Fruit fly (Drosophila melanogaster) whole organism, embryonic: ENCODE results near the gene bin.
A peak's percentile ranks its signal among the peaks of the same experiment; 100 is the strongest.

ENCODE experiments used
- Atf6 ChIP-seq: fragments of 200-800 bp; sonication (Bioruptor generic); IDR thresholded peaks from 2 replicates; pipeline ENCODE4 v1.3.6; 2022; ENCODE audit warnings: missing biosample characterization, missing genetic modification characterization
- Blimp-1 ChIP-seq: fragments of 200-800 bp; sonication (Bioruptor generic); optimal IDR thresholded peaks from 3 replicates; lab custom pipeline; 2018; ENCODE audit warnings: missing biosample characterization, missing genetic modification characterization, mild to moderate bottlenecking, moderate library complexity, missing genetic modification reagents
- CG10366 ChIP-seq: fragments of 200-800 bp; sonication (Bioruptor generic); IDR thresholded peaks from 2 replicates; pipeline ENCODE4 v1.3.6; 2022; ENCODE audit warnings: missing biosample characterization, missing genetic modification characterization
- CG12104 ChIP-seq: fragments of 200-800 bp; sonication (Bioruptor generic); optimal IDR thresholded peaks from 3 replicates; lab custom pipeline; 2016; ENCODE audit warnings: missing biosample characterization, missing genetic modification characterization
- CG13287 ChIP-seq: fragments of 200-800 bp; sonication (Bioruptor generic); IDR thresholded peaks from 2 replicates; pipeline ENCODE4 v1.3.6; 2022; ENCODE audit warnings: missing biosample characterization, missing genetic modification characterization; ENCODE audit not compliant: partially characterized antibody
- CG13894 ChIP-seq: fragments of 200-800 bp; sonication (Bioruptor generic); optimal IDR thresholded peaks from 3 replicates; lab custom pipeline; 2018; ENCODE audit warnings: missing biosample characterization, mild to moderate bottlenecking, missing genetic modification characterization, moderate library complexity
- CG14014 ChIP-seq: fragments of 200-800 bp; sonication (Bioruptor generic); IDR thresholded peaks from 2 replicates; pipeline ENCODE4 v1.3.6; 2022; ENCODE audit warnings: missing biosample characterization, missing genetic modification characterization
- CG1602 ChIP-seq: fragments of 200-800 bp; sonication (Bioruptor generic); optimal IDR thresholded peaks from 3 replicates; lab custom pipeline; 2016; ENCODE audit warnings: missing biosample characterization, missing genetic modification characterization
- CG1647 ChIP-seq: fragments of 200-800 bp; sonication (Bioruptor generic); optimal IDR thresholded peaks from 3 replicates; lab custom pipeline; 2016; ENCODE audit warnings: missing biosample characterization, missing genetic modification characterization
- CG30020 ChIP-seq: fragments of 200-800 bp; optimal IDR thresholded peaks from 2 replicates; lab custom pipeline; 2019; ENCODE audit warnings: missing biosample characterization, mild to moderate bottlenecking, missing genetic modification characterization, moderate library complexity
- CG31441 ChIP-seq: fragments of 200-800 bp; sonication (Bioruptor generic); IDR thresholded peaks from 2 replicates; pipeline ENCODE4 v1.3.6; 2022; ENCODE audit warnings: missing biosample characterization, missing genetic modification characterization
- CG3838 ChIP-seq: fragments of 200-800 bp; sonication (Bioruptor generic); optimal IDR thresholded peaks from 3 replicates; lab custom pipeline; 2016; ENCODE audit warnings: missing biosample characterization, missing genetic modification characterization
- CG4854 ChIP-seq: fragments of 200-800 bp; sonication (Bioruptor generic); optimal IDR thresholded peaks from 2 replicates; lab custom pipeline; 2016; ENCODE audit warnings: missing biosample characterization, missing genetic modification characterization, inconsistent platforms
- CG6272 ChIP-seq: fragments of 200-800 bp; sonication (Bioruptor generic); IDR thresholded peaks from 2 replicates; pipeline ENCODE4 v1.3.6; 2022; ENCODE audit warnings: missing biosample characterization, missing genetic modification characterization
- CG6765 ChIP-seq: fragments of 200-800 bp; sonication (Bioruptor generic); optimal IDR thresholded peaks from 3 replicates; lab custom pipeline; 2017; ENCODE audit warnings: missing biosample characterization, mild to moderate bottlenecking, missing genetic modification characterization
- CG8478 ChIP-seq: fragments of >200 bp; optimal IDR thresholded peaks from 2 replicates; lab custom pipeline; 2018
- CG9609 ChIP-seq: fragments of 200-800 bp; sonication (Bioruptor generic); optimal IDR thresholded peaks from 3 replicates; lab custom pipeline; 2016; ENCODE audit warnings: missing biosample characterization, missing genetic modification characterization
- CG9876 ChIP-seq: fragments of 200-800 bp; sonication (Bioruptor generic); optimal IDR thresholded peaks from 2 replicates; lab custom pipeline; 2016; ENCODE audit warnings: missing biosample characterization, missing genetic modification characterization
- CHES-1-like ChIP-seq: fragments of 200-800 bp; sonication (Bioruptor generic); optimal IDR thresholded peaks from 2 replicates; lab custom pipeline; 2016; ENCODE audit warnings: missing biosample characterization, missing genetic modification characterization
- Dip2 ChIP-seq: fragments of 200-800 bp; sonication (Bioruptor generic); IDR thresholded peaks from 2 replicates; pipeline ENCODE4 v1.3.6; 2022; ENCODE audit warnings: missing biosample characterization, missing genetic modification characterization
- Elba2 ChIP-seq: fragments of 200-800 bp; sonication (Bioruptor generic); optimal IDR thresholded peaks from 3 replicates; lab custom pipeline; 2016; ENCODE audit warnings: missing biosample characterization, missing genetic modification characterization
- Fer1 ChIP-seq: fragments of 200-800 bp; sonication (Bioruptor generic); optimal IDR thresholded peaks from 2 replicates; lab custom pipeline; 2017; ENCODE audit warnings: missing biosample characterization, mild to moderate bottlenecking, missing genetic modification characterization
- MTF-1 ChIP-seq: fragments of 200-800 bp; sonication (Bioruptor generic); optimal IDR thresholded peaks from 2 replicates; lab custom pipeline; 2018; ENCODE audit warnings: missing biosample characterization, mild to moderate bottlenecking, missing genetic modification characterization, borderline replicate concordance
- Mrtf ChIP-seq: fragments of 200-800 bp; sonication (Bioruptor generic); IDR thresholded peaks from 3 replicates; pipeline ENCODE4 v1.3.6; 2022; ENCODE audit warnings: missing biosample characterization, missing genetic modification characterization
- Neu2 ChIP-seq: fragments of 200-800 bp; sonication (Bioruptor generic); optimal IDR thresholded peaks from 3 replicates; lab custom pipeline; 2016; ENCODE audit warnings: missing biosample characterization, missing genetic modification characterization, borderline replicate concordance
- Oaz ChIP-seq: fragments of 200-800 bp; sonication (Bioruptor generic); IDR thresholded peaks from 2 replicates; pipeline ENCODE4 v1.3.6; 2022; ENCODE audit warnings: missing biosample characterization, missing genetic modification characterization
- Oli ChIP-seq: fragments of 200-800 bp; sonication (Bioruptor generic); optimal IDR thresholded peaks from 2 replicates; lab custom pipeline; 2018; ENCODE audit warnings: missing biosample characterization, mild to moderate bottlenecking, missing genetic modification characterization, moderate library complexity
- Ravus ChIP-seq: fragments of 200-800 bp; sonication (Bioruptor generic); IDR thresholded peaks from 2 replicates; pipeline ENCODE4 v1.3.6; 2022; ENCODE audit warnings: missing biosample characterization, missing genetic modification characterization
- Rx ChIP-seq: fragments of 200-800 bp; sonication (Bioruptor generic); IDR thresholded peaks from 2 replicates; pipeline ENCODE4 v1.3.6; 2022; ENCODE audit warnings: missing biosample characterization, missing genetic modification characterization
- Sry-β ChIP-seq: fragments of 200-800 bp; sonication (Bioruptor generic); optimal IDR thresholded peaks from 2 replicates; lab custom pipeline; 2018; ENCODE audit warnings: missing biosample characterization, mild to moderate bottlenecking, missing genetic modification characterization, moderate library complexity
- Ssrp ChIP-seq: fragments of 200-800 bp; sonication (Bioruptor generic); optimal IDR thresholded peaks from 2 replicates; lab custom pipeline; 2018; ENCODE audit warnings: missing biosample characterization, mild to moderate bottlenecking, missing genetic modification characterization, moderate library complexity
- Taf1 ChIP-seq: fragments of 200-800 bp; sonication (Bioruptor generic); IDR thresholded peaks from 2 replicates; pipeline ENCODE4 v1.3.6; 2022; ENCODE audit warnings: missing biosample characterization, missing genetic modification characterization
- Tbp ChIP-seq: fragments of >200 bp; optimal IDR thresholded peaks from 2 replicates; lab custom pipeline; 2018; ENCODE audit warnings: missing biosample characterization, missing genetic modification characterization
- aop ChIP-seq: fragments of 200-800 bp; sonication (Bioruptor generic); IDR thresholded peaks from 2 replicates; pipeline ENCODE4 v1.3.6; 2022; ENCODE audit warnings: missing biosample characterization, missing genetic modification characterization
- ase ChIP-seq: fragments of 200-800 bp; sonication (Bioruptor generic); IDR thresholded peaks from 3 replicates; pipeline ENCODE4 v1.3.6; 2022; ENCODE audit warnings: missing biosample characterization, missing genetic modification characterization
- bcd ChIP-seq: fragments of 200-800 bp; sonication (Bioruptor generic); optimal IDR thresholded peaks from 2 replicates; lab custom pipeline; 2017; ENCODE audit warnings: missing biosample characterization, mild to moderate bottlenecking, missing genetic modification characterization
- bsh ChIP-seq, 2 experiments: fragments of 200-800 bp; sonication (Bioruptor generic); optimal IDR thresholded peaks; 2 replicates each; lab custom pipeline; 2017 to 2018; ENCODE audit warnings: mild to moderate bottlenecking in 2 of 2, missing biosample characterization in 2 of 2, missing genetic modification characterization in 2 of 2, moderate library complexity in 1 of 2
- chm ChIP-seq: fragments of 200-800 bp; sonication (Bioruptor generic); IDR thresholded peaks from 2 replicates; pipeline ENCODE4 v1.3.6; 2022; ENCODE audit warnings: missing biosample characterization, missing genetic modification characterization
- crol ChIP-seq: fragments of 200-800 bp; sonication (Bioruptor generic); IDR thresholded peaks from 2 replicates; pipeline ENCODE4 v1.3.6; 2022; ENCODE audit warnings: missing biosample characterization, missing genetic modification characterization
- exex ChIP-seq: fragments of 200-800 bp; sonication (Bioruptor generic); optimal IDR thresholded peaks from 4 replicates; lab custom pipeline; 2018; ENCODE audit warnings: missing biosample characterization, mild to moderate bottlenecking, missing genetic modification characterization, moderate library complexity
- gem ChIP-seq: fragments of 200-800 bp; sonication (Bioruptor generic); optimal IDR thresholded peaks from 2 replicates; lab custom pipeline; 2019; ENCODE audit warnings: missing biosample characterization, mild to moderate bottlenecking, missing genetic modification characterization, moderate library complexity
- kah ChIP-seq: fragments of 200-800 bp; sonication (Bioruptor generic); optimal IDR thresholded peaks from 2 replicates; lab custom pipeline; 2018; ENCODE audit warnings: missing biosample characterization, mild to moderate bottlenecking, missing genetic modification characterization
- ken ChIP-seq: fragments of 200-800 bp; sonication (Bioruptor generic); IDR thresholded peaks from 3 replicates; pipeline ENCODE4 v1.3.6; 2022; ENCODE audit warnings: missing biosample characterization, missing genetic modification characterization
- nerfin-2 ChIP-seq: fragments of 200-800 bp; sonication (Bioruptor generic); IDR thresholded peaks from 2 replicates; pipeline ENCODE4 v1.3.6; 2022; ENCODE audit warnings: missing biosample characterization, missing genetic modification characterization; ENCODE audit not compliant: partially characterized antibody
- nom ChIP-seq: fragments of 200-800 bp; sonication (Bioruptor generic); optimal IDR thresholded peaks from 2 replicates; lab custom pipeline; 2017; ENCODE audit warnings: missing biosample characterization, missing genetic modification characterization, mild to moderate bottlenecking, moderate library complexity, missing genetic modification reagents
- repo ChIP-seq: fragments of 200-800 bp; sonication (Bioruptor generic); optimal IDR thresholded peaks from 2 replicates; lab custom pipeline; 2016; ENCODE audit warnings: missing biosample characterization, missing genetic modification characterization
- salm ChIP-seq: fragments of 200-800 bp; sonication (Bioruptor generic); optimal IDR thresholded peaks from 2 replicates; lab custom pipeline; 2018; ENCODE audit warnings: missing biosample characterization, mild to moderate bottlenecking, missing genetic modification characterization
- tup ChIP-seq: fragments of 200-800 bp; sonication (Bioruptor generic); optimal IDR thresholded peaks from 2 replicates; lab custom pipeline; 2016; ENCODE audit warnings: missing biosample characterization, mild to moderate bottlenecking, missing genetic modification characterization, moderate library complexity
- twi ChIP-seq: fragments of 200-800 bp; optimal IDR thresholded peaks from 2 replicates; lab custom pipeline; 2019; ENCODE audit warnings: missing biosample characterization, mild to moderate bottlenecking, missing genetic modification characterization, moderate library complexity
- zf30C ChIP-seq: fragments of 200-800 bp; sonication (Bioruptor generic); optimal IDR thresholded peaks from 3 replicates; lab custom pipeline; 2018; ENCODE audit warnings: missing biosample characterization, mild to moderate bottlenecking, missing genetic modification characterization

The bin gene

DNA sequence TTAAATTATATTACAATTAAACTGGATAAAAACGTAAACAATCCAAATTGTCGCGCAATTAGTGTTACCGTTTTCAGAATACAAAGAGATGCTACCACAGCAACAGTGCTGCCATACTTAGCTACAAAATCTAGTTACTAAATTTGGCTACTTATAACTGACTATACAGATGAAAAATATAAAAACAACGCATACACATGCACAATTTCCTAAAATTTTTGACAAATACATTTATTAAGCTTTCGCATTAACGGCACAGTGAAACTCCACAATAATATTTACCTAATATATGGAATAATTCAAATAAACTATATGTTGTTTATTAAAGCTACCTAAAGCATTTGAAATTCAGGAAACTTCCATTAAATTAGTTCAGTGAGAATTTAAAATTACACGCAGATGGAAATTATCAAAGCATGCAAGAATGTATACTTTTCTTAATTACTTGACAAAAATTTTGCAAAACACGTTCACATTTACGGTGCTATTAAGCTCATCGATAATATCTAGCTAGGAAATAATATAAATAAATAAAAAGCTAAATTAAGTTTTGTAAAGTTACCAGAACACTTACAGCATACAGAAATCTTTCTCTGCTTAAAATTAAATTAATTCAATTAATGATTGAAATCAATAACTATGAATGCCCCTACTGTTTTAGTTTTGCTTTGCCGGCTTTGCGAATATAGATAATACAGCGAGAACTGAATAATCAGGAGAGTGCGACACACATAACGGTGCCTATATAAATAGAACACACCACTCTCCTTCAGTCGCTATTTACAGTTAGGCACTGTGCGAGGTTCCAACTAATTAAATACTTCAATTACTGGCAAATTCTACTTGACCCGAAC is 21.2 kb upstream of the bin start, which contains the start of the genes Mis12 and CG9953 (continued):
- TF ChIP-seq Mrtf (GFP tag; lab: Robert Waterston, UW) (no peak), bcd (GFP tag; lab: Kevin White, UChicago) (peak; percentile 39), CG12104 (peak; percentile 26), CG4854 (GFP tag; lab: Kevin White, UChicago) (no peak), ken (GFP tag; lab: Robert Waterston, UW) (no peak; the same call in 2 of the 3 replicates), salm (tag; lab: Kevin White, UChicago) (no peak), CG1602 (peak; percentile 49), crol (GFP tag; lab: Robert Waterston, UW) (no peak), CG10366 (GFP tag; lab: Robert Waterston, UW) (no peak; the same call in 1 of the 2 replicates), tup (GFP tag; lab: Kevin White, UChicago) (no peak), repo (GFP tag; lab: Kevin White, UChicago) (no peak), CG13287 (GFP tag; lab: Robert Waterston, UW) (no peak), CG6765 (GFP tag; lab: Kevin White, UChicago) (no peak), chm (no peak), Ssrp (tag; lab: Kevin White, UChicago) (peak; percentile 36), CG30020 (tag; lab: Kevin White, UChicago) (peak; percentile 46), Oaz (GFP tag; lab: Robert Waterston, UW) (no peak), Atf6 (GFP tag; lab: Robert Waterston, UW) (no peak), zf30C (GFP tag; lab: Kevin White, UChicago) (no peak), Rx (GFP tag; lab: Robert Waterston, UW) (no peak), CG1647 (GFP tag; lab: Kevin White, UChicago) (no peak), Taf1 (GFP tag; lab: Robert Waterston, UW) (no peak), Fer1 (GFP tag; lab: Kevin White, UChicago) (no peak), Neu2 (GFP tag; lab: Kevin White, UChicago) (no peak), CG3838 (no peak), CG9609 (no peak), Ravus (no peak), twi (tag; lab: Kevin White, UChicago) (peak; percentile 42), gem (tag; lab: Kevin White, UChicago) (peak; percentile 59), ase (peak; percentile 48; the same call in 1 of the 3 replicates), Elba2 (no peak), nom (GFP tag; lab: Kevin White, UChicago) (no peak), exex (tag; lab: Kevin White, UChicago) (no peak), Blimp-1 (GFP tag; lab: Kevin White, UChicago) (no peak), nerfin-2 (GFP tag; lab: Robert Waterston, UW) (no peak), bsh (GFP tag; optimal IDR thresholded peaks at IDR 0.05; lab: Kevin White, UChicago) (peak; percentile 15 to 28), Oli (peak; percentile 11), CG8478 (lab: Kevin White, UChicago) (no peak), CG13894 (tag; lab: Kevin White, UChicago) (no peak), CG6272 (GFP tag; lab: Robert Waterston, UW) (no peak), CG31441 (no peak; the same call in 1 of the 2 replicates), Dip2 (GFP tag; lab: Robert Waterston, UW) (no peak), CHES-1-like (no peak), Sry-β (peak; percentile 94), aop (no peak), kah (GFP tag; lab: Kevin White, UChicago) (no peak), MTF-1 (GFP tag; lab: Kevin White, UChicago) (no peak), CG14014 (no peak), CG9876 (GFP tag; lab: Kevin White, UChicago) (no peak), Tbp (GFP tag; lab: Kevin White, UChicago) (no peak)
